Worm (Caenorhabditis elegans): ENCODE measurements around the gene ZK666.2.
A peak's percentile ranks its signal among the peaks of the same experiment; 100 is the strongest.

ZK666.2 gene

DNA sequence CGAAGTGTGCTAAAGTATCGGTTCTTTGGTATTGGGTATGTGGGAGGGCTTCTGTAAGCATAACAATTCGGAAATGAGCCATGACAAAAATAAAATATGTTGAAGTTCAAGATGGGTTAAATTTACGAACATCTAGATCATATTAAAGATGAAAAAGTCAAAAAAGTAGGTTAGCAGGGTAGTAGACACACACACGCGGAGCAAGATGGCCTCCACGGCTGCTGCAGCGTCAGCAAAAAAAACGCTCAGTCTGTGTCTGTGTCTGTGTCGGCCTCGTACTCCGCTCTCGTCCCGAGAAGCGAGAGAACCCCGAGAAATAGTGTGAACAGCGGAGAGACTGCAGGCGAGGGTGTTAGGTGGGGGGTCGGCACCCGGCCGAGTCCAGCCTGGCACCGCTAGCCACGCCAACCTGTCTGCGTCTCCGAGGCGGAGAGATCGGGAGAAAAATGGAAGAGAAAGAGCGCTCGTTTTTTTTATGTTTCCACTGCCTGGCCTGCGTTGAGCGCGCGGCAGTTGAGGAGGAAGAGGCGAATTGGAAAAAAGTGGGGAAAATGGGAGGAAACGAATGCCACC is 30.9 kb upstream of the ZK666.2 start, which contains the start of gene myrf-1:
myrf-1 (minus strand) TSS at position 51 of the 573 bp plus-strand sequence.
- peak; percentile 82 for TF ChIP-seq nhr-21 (tag; optimal IDR thresholded peaks at IDR 0.05)
- TF ChIP-seq Y55F3AM.14 (GFP tag; optimal IDR thresholded peaks at IDR 0.05): peak; percentile 84
- TF ChIP-seq blmp-1 (tag; optimal IDR thresholded peaks at IDR 0.05; ENCODE audit: insufficient read depth): peak; percentile 50
- peak; percentile 86 for TF ChIP-seq egl-27 (tag; optimal IDR thresholded peaks at IDR 0.05)
- no peak for TF ChIP-seq R02D3.7 (tag; optimal IDR thresholded peaks at IDR 0.05)
- peak; percentile 63 for TF ChIP-seq nhr-25 (tag; optimal IDR thresholded peaks at IDR 0.05)
- TF ChIP-seq unc-39 (tag; optimal IDR thresholded peaks at IDR 0.05): no peak
- TF ChIP-seq nhr-23 (tag; optimal IDR thresholded peaks at IDR 0.05): no peak
- TF ChIP-seq ztf-11 (tag; optimal IDR thresholded peaks at IDR 0.05): no peak
- TF ChIP-seq sma-9 (GFP tag; optimal IDR thresholded peaks at IDR 0.05): peak; percentile 93
- no peak for TF ChIP-seq sma-9 (tag; optimal IDR thresholded peaks at IDR 0.05)
- TF ChIP-seq lin-11 (tag; optimal IDR thresholded peaks at IDR 0.05): peak; percentile 86
- no peak for TF ChIP-seq nhr-77 (tag; optimal IDR thresholded peaks at IDR 0.05)
- TF ChIP-seq crh-2 (tag; optimal IDR thresholded peaks at IDR 0.05): peak; percentile 84
- peak; percentile 79 for TF ChIP-seq sem-4 (tag; optimal IDR thresholded peaks at IDR 0.05)
- peak; percentile 64 to 85 for TF ChIP-seq mdl-1 (tag; optimal IDR thresholded peaks at IDR 0.05)
- peak; percentile 37 for TF ChIP-seq mab-5 (tag; optimal IDR thresholded peaks at IDR 0.05)
- no peak for TF ChIP-seq aly-2 (tag; optimal IDR thresholded peaks at IDR 0.05)
- TF ChIP-seq lsy-2 (tag; optimal IDR thresholded peaks at IDR 0.05): peak; percentile 39 to 81
- no peak for TF ChIP-seq nhr-11 (tag; optimal IDR thresholded peaks at IDR 0.05)
- TF ChIP-seq elt-3 (tag; optimal IDR thresholded peaks at IDR 0.05): no peak
- no peak for TF ChIP-seq nhr-12 (tag; optimal IDR thresholded peaks at IDR 0.05)
- peak; percentile 71 for TF ChIP-seq gmeb-1 (tag; optimal IDR thresholded peaks at IDR 0.05)
- TF ChIP-seq ztf-4 (tag; optimal IDR thresholded peaks at IDR 0.05): peak; percentile 63
- peak; percentile 28 for TF ChIP-seq elt-1 (tag; optimal IDR thresholded peaks at IDR 0.05)
- peak; percentile 72 for TF ChIP-seq lin-13 (GFP tag; optimal IDR thresholded peaks at IDR 0.05)
- no peak for TF ChIP-seq unc-62 (GFP tag; optimal IDR thresholded peaks at IDR 0.05)
- TF ChIP-seq C34F6.9 (tag; optimal IDR thresholded peaks at IDR 0.05): peak; percentile 85
- TF ChIP-seq ceh-16 (tag; optimal IDR thresholded peaks at IDR 0.05): peak; percentile 74
- TF ChIP-seq unc-55 (GFP tag; optimal IDR thresholded peaks at IDR 0.05): peak; percentile 80
- no peak for TF ChIP-seq dmd-4 (tag; optimal IDR thresholded peaks at IDR 0.05)
- TF ChIP-seq mbf-1 (tag; optimal IDR thresholded peaks at IDR 0.05): no peak
- TF ChIP-seq nhr-129 (tag; optimal IDR thresholded peaks at IDR 0.05): peak; percentile 84
- peak; percentile 84 for TF ChIP-seq fos-1 (tag; optimal IDR thresholded peaks at IDR 0.05)
- no peak for TF ChIP-seq ceh-82 (tag; optimal IDR thresholded peaks at IDR 0.05)
- TF ChIP-seq peb-1 (tag; optimal IDR thresholded peaks at IDR 0.05): peak; percentile 92
- TF ChIP-seq F13H6.1 (tag; optimal IDR thresholded peaks at IDR 0.05): peak; percentile 97
- no peak for TF ChIP-seq nhr-237 (tag; optimal IDR thresholded peaks at IDR 0.05)
- TF ChIP-seq snpc-4 (tag; optimal IDR thresholded peaks at IDR 0.05): peak; percentile 25
- peak; percentile 85 for TF ChIP-seq sma-3 (GFP tag; optimal IDR thresholded peaks at IDR 0.05)
- TF ChIP-seq zag-1 (tag; optimal IDR thresholded peaks at IDR 0.05): peak; percentile 93

- TF ChIP-seq nhr-77 (tag; optimal IDR thresholded peaks at IDR 0.05) (peak; percentile 3), blmp-1 (tag; optimal IDR thresholded peaks at IDR 0.05; ENCODE audit: insufficient read depth) (peak; percentile 95), sem-4 (tag; optimal IDR thresholded peaks at IDR 0.05) (peak; percentile 83), unc-55 (GFP tag; optimal IDR thresholded peaks at IDR 0.05) (no peak), unc-39 (tag; optimal IDR thresholded peaks at IDR 0.05) (no peak), nhr-23 (tag; optimal IDR thresholded peaks at IDR 0.05) (no peak), nhr-11 (tag; optimal IDR thresholded peaks at IDR 0.05) (no peak), mab-5 (tag; optimal IDR thresholded peaks at IDR 0.05) (no peak), R02D3.7 (tag; optimal IDR thresholded peaks at IDR 0.05) (no peak), elt-1 (tag; optimal IDR thresholded peaks at IDR 0.05) (no peak), lin-13 (GFP tag; optimal IDR thresholded peaks at IDR 0.05) (peak; percentile 25), ztf-11 (tag; optimal IDR thresholded peaks at IDR 0.05) (no peak), ztf-4 (tag; optimal IDR thresholded peaks at IDR 0.05) (no peak), ceh-82 (tag; optimal IDR thresholded peaks at IDR 0.05) (no peak), unc-62 (GFP tag; optimal IDR thresholded peaks at IDR 0.05) (no peak), sma-9 (GFP tag; optimal IDR thresholded peaks at IDR 0.05) (peak; percentile 82), sma-9 (tag; optimal IDR thresholded peaks at IDR 0.05) (no peak), crh-2 (tag; optimal IDR thresholded peaks at IDR 0.05) (peak; percentile 51), nhr-237 (tag; optimal IDR thresholded peaks at IDR 0.05) (no peak), ceh-16 (tag; optimal IDR thresholded peaks at IDR 0.05) (peak; percentile 44), C34F6.9 (tag; optimal IDR thresholded peaks at IDR 0.05) (peak; percentile 60), nhr-12 (tag; optimal IDR thresholded peaks at IDR 0.05) (no peak), nhr-10 (tag; optimal IDR thresholded peaks at IDR 0.05) (no peak), ZK546.5 (tag; optimal IDR thresholded peaks at IDR 0.05) (no peak), fos-1 (tag; optimal IDR thresholded peaks at IDR 0.05) (peak; percentile 83), lsy-2 (tag; optimal IDR thresholded peaks at IDR 0.05) (peak in 1 of 2 experiments; percentile 73), ztf-1 (GFP tag; conservative IDR thresholded peaks at IDR 0.05) (no peak), mbf-1 (tag; optimal IDR thresholded peaks at IDR 0.05) (no peak), lin-39 (tag; optimal IDR thresholded peaks at IDR 0.05) (no peak), ama-1 (optimal IDR thresholded peaks at IDR 0.05) (no peak), lin-11 (tag; optimal IDR thresholded peaks at IDR 0.05) (no peak), nhr-129 (tag; optimal IDR thresholded peaks at IDR 0.05) (peak; percentile 66), mdl-1 (tag; optimal IDR thresholded peaks at IDR 0.05) (peak; percentile 49 to 69), skn-1 (tag; optimal IDR thresholded peaks at IDR 0.05) (no peak), nhr-21 (tag; optimal IDR thresholded peaks at IDR 0.05) (peak; percentile 75), F13H6.1 (tag; optimal IDR thresholded peaks at IDR 0.05) (peak; percentile 89), nhr-6 (tag; optimal IDR thresholded peaks at IDR 0.05) (no peak), dmd-4 (tag; optimal IDR thresholded peaks at IDR 0.05) (no peak)
Observed at ce11 chrII:10501578-10501977, 29.9 kb upstream of the ZK666.2 start.
